Worm (Caenorhabditis elegans) whole organism, mixed stage, embryonic: ENCODE data around the gene clec-228.

Experiments
- M03D4.4 ChIP-seq: sonication (generic microtip); optimal IDR thresholded peaks from 2 replicates; lab custom pipeline; 2017; ENCODE audit warnings: mild to moderate bottlenecking, missing genetic modification characterization, missing compliant biosample characterization
- bed-3 ChIP-seq: fragments of 200-800 bp; sonication (Bioruptor generic); optimal IDR thresholded peaks from 3 replicates; lab custom pipeline; 2018; ENCODE audit warnings: mild to moderate bottlenecking, missing genetic modification characterization, moderate library complexity, missing compliant biosample characterization
- ceh-39 ChIP-seq: fragments of 150-350 bp; optimal IDR thresholded peaks from 2 replicates; lab custom pipeline; 2014; ENCODE audit warnings: missing biosample characterization, missing genetic modification characterization
- ceh-43 ChIP-seq: fragments of 200-800 bp; sonication (Bioruptor generic); optimal IDR thresholded peaks from 2 replicates; lab custom pipeline; 2018; ENCODE audit warnings: mild to moderate bottlenecking, missing genetic modification characterization, moderate library complexity, missing compliant biosample characterization
- ceh-83 ChIP-seq: fragments of 200-800 bp; sonication (Bioruptor generic); optimal IDR thresholded peaks from 2 replicates; lab custom pipeline; 2018; ENCODE audit warnings: mild to moderate bottlenecking, missing genetic modification characterization, missing compliant biosample characterization
- ces-1 ChIP-seq: fragments of 150-350 bp; optimal IDR thresholded peaks from 2 replicates; lab custom pipeline; 2014; ENCODE audit warnings: missing biosample characterization, missing genetic modification reagents, missing genetic modification characterization
- cnd-1 ChIP-seq: fragments of 200-800 bp; sonication (Bioruptor generic); optimal IDR thresholded peaks from 2 replicates; lab custom pipeline; 2018; ENCODE audit warnings: mild to moderate bottlenecking, missing genetic modification characterization, missing compliant biosample characterization
- drap-1 ChIP-seq: fragments of 200-800 bp; sonication (Bioruptor generic); optimal IDR thresholded peaks from 3 replicates; lab custom pipeline; 2018; ENCODE audit warnings: mild to moderate bottlenecking, missing genetic modification characterization, missing compliant biosample characterization
- elt-1 ChIP-seq: sonication (generic microtip); optimal IDR thresholded peaks from 2 replicates; lab custom pipeline; 2017; ENCODE audit warnings: missing genetic modification characterization, mild to moderate bottlenecking, missing compliant biosample characterization, antibody characterized with exemption, moderate library complexity, borderline replicate concordance; ENCODE audit not compliant: insufficient read depth
- elt-3 ChIP-seq: fragments of 150-350 bp; optimal IDR thresholded peaks from 2 replicates; lab custom pipeline; 2014; ENCODE audit warnings: missing biosample characterization, missing genetic modification characterization
- flh-1 ChIP-seq: fragments of 200-800 bp; sonication (Bioruptor generic); optimal IDR thresholded peaks from 2 replicates; lab custom pipeline; 2018; ENCODE audit warnings: mild to moderate bottlenecking, missing genetic modification characterization, moderate library complexity, missing compliant biosample characterization
- ham-2 ChIP-seq: fragments of 200-800 bp; sonication (Bioruptor generic); optimal IDR thresholded peaks from 2 replicates; lab custom pipeline; 2018; ENCODE audit warnings: mild to moderate bottlenecking, missing genetic modification characterization, missing compliant biosample characterization
- hlh-1 ChIP-seq: fragments of 150-350 bp; optimal IDR thresholded peaks from 2 replicates; lab custom pipeline; 2014; ENCODE audit warnings: missing biosample characterization, missing genetic modification reagents, missing genetic modification characterization
- lin-13 ChIP-seq: fragments of 150-350 bp; optimal IDR thresholded peaks from 2 replicates; lab custom pipeline; 2014; ENCODE audit warnings: missing biosample characterization, missing genetic modification characterization
- lin-32 ChIP-seq: fragments of 200-800 bp; sonication (Bioruptor generic); optimal IDR thresholded peaks from 2 replicates; lab custom pipeline; 2018; ENCODE audit warnings: mild to moderate bottlenecking, missing genetic modification characterization, missing compliant biosample characterization
- mab-5 ChIP-seq: fragments of 150-350 bp; optimal IDR thresholded peaks from 2 replicates; lab custom pipeline; 2014; ENCODE audit warnings: missing biosample characterization, missing genetic modification characterization
- mep-1 ChIP-seq: fragments of 150-350 bp; optimal IDR thresholded peaks from 2 replicates; lab custom pipeline; 2017; ENCODE audit warnings: missing biosample characterization, missing genetic modification reagents, missing genetic modification characterization, inconsistent platforms
- mls-2 ChIP-seq: sonication (generic microtip); optimal IDR thresholded peaks from 2 replicates; lab custom pipeline; 2016; ENCODE audit warnings: mild to moderate bottlenecking, missing genetic modification characterization, moderate library complexity, missing compliant biosample characterization
- nhr-12 ChIP-seq: fragments of 150-350 bp; optimal IDR thresholded peaks from 2 replicates; lab custom pipeline; 2014; ENCODE audit warnings: missing biosample characterization, missing genetic modification characterization
- nhr-2 ChIP-seq: fragments of 150-350 bp; optimal IDR thresholded peaks from 2 replicates; lab custom pipeline; 2014; ENCODE audit warnings: missing biosample characterization, missing genetic modification characterization
- nhr-76 ChIP-seq: sonication (generic microtip); optimal IDR thresholded peaks from 2 replicates; lab custom pipeline; 2017; ENCODE audit warnings: missing biosample characterization, missing genetic modification characterization
- pha-4 ChIP-seq: fragments of 150-350 bp; optimal IDR thresholded peaks from 2 replicates; lab custom pipeline; 2018; ENCODE audit warnings: missing biosample characterization, missing genetic modification reagents, missing genetic modification characterization
- sem-2 ChIP-seq: fragments of 200-800 bp; sonication (Bioruptor generic); optimal IDR thresholded peaks from 2 replicates; lab custom pipeline; 2018; ENCODE audit warnings: mild to moderate bottlenecking, missing genetic modification characterization, missing compliant biosample characterization
- snpc-4 ChIP-seq: fragments of 150-350 bp; optimal IDR thresholded peaks from 2 replicates; lab custom pipeline; 2014; ENCODE audit warnings: missing biosample characterization, missing genetic modification characterization
- tbx-8 ChIP-seq: fragments of 200-800 bp; sonication (Bioruptor generic); optimal IDR thresholded peaks from 2 replicates; lab custom pipeline; 2018; ENCODE audit warnings: mild to moderate bottlenecking, missing genetic modification characterization, moderate library complexity, missing compliant biosample characterization
- unc-120 ChIP-seq: sonication (generic microtip); optimal IDR thresholded peaks from 2 replicates; lab custom pipeline; 2017; ENCODE audit warnings: missing genetic modification characterization, missing compliant biosample characterization; ENCODE audit not compliant: poor library complexity, severe bottlenecking
- unc-39 ChIP-seq: fragments of 150-350 bp; optimal IDR thresholded peaks from 2 replicates; lab custom pipeline; 2014; ENCODE audit warnings: missing biosample characterization, missing genetic modification characterization
- unc-62 ChIP-seq: fragments of 150-350 bp; optimal IDR thresholded peaks from 2 replicates; lab custom pipeline; 2014; ENCODE audit warnings: missing biosample characterization, missing genetic modification reagents, missing genetic modification characterization
- zip-8 ChIP-seq: fragments of 150-350 bp; optimal IDR thresholded peaks from 2 replicates; lab custom pipeline; 2014; ENCODE audit warnings: missing biosample characterization, missing genetic modification characterization
- ztf-11 ChIP-seq: fragments of 150-350 bp; optimal IDR thresholded peaks from 2 replicates; lab custom pipeline; 2014; ENCODE audit warnings: missing biosample characterization, missing genetic modification characterization

The clec-228 gene

DNA sequence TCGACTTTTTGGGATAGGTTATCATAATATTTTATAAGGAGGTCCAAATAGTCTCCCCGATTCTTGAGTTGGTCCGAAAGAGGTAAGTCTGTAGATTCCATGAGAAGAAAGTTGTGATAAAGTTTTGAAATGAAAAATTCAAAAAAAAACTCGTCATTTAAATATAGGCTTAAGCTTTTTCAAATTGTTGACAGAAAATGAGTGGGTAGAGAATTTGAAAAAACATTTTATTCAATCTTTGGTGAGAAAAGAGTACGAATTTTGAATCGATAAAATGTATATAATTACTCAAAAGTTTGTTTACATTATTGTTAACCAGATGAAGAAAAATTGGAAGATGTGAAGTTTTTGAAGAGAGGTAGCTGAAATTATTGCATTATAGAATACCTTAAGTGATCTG, 33.8 kb downstream of the clec-228 start, which contains the start of gene T26H8.5:
T26H8.5 (minus strand) TSS at position 101 of the 400 bp plus-strand sequence.
- no peak for TF ChIP-seq ztf-11 (tag; lab: Kevin White, UChicago)
- TF ChIP-seq nhr-2: no peak
- no peak for TF ChIP-seq lin-13
- TF ChIP-seq sem-2 (GFP tag; lab: Kevin White, UChicago): no peak
- TF ChIP-seq ceh-43: no peak
- no peak for TF ChIP-seq bed-3
- no peak for TF ChIP-seq ham-2 (GFP tag; lab: Kevin White, UChicago)
- TF ChIP-seq M03D4.4 (tag; lab: Kevin White, UChicago): no peak

ce11 chrV:15303625-15304024, 35.6 kb downstream of the clec-228 start, which contains the start of gene srx-48:
Gene srx-48 (minus strand): TSS chrV:15303725.
- TF ChIP-seq lin-32 (GFP tag; lab: Kevin White, UChicago) (no peak), cnd-1 (no peak), elt-1 (tag; lab: Kevin White, UChicago) (no peak), unc-62 (GFP tag; lab: Kevin White, UChicago) (no peak), ztf-11 (tag; lab: Kevin White, UChicago) (no peak), tbx-8 (GFP tag; lab: Kevin White, UChicago) (no peak), elt-3 (tag; lab: Kevin White, UChicago) (no peak)

- TF ChIP-seq pha-4 (no peak), M03D4.4 (tag; lab: Kevin White, UChicago) (no peak), zip-8 (tag; lab: Kevin White, UChicago) (no peak), sem-2 (GFP tag; lab: Kevin White, UChicago) (no peak), mab-5 (tag; lab: Kevin White, UChicago) (no peak), nhr-2 (no peak), ham-2 (GFP tag; lab: Kevin White, UChicago) (no peak), unc-62 (GFP tag; lab: Kevin White, UChicago) (no peak), hlh-1 (tag; lab: Kevin White, UChicago) (no peak), nhr-12 (tag; lab: Kevin White, UChicago) (no peak), lin-13 (no peak), ces-1 (no peak), mep-1 (tag; lab: Kevin White, UChicago) (no peak), mls-2 (tag; lab: Kevin White, UChicago) (no peak), nhr-76 (no peak), ceh-83 (GFP tag; lab: Kevin White, UChicago) (no peak), drap-1 (no peak), elt-1 (tag; lab: Kevin White, UChicago) (no peak), snpc-4 (tag; lab: Kevin White, UChicago) (no peak)
These were observed 40.7 kb downstream of the clec-228 start, which contains the start of gene cpr-3 for ce11 chrV:15298597-15298996. Gene cpr-3 (minus strand): TSS chrV:15298700.

ce11 chrV:15293865-15294264, 45.4 kb downstream of the clec-228 start, which contains the start of gene str-96:
Gene str-96 (minus strand): TSS chrV:15293965.
- TF ChIP-seq elt-1 (tag; lab: Kevin White, UChicago): no peak
- no peak for TF ChIP-seq unc-120 (tag; lab: Kevin White, UChicago)
- TF ChIP-seq ces-1: no peak
- no peak for TF ChIP-seq unc-39 (tag; lab: Kevin White, UChicago)
- no peak for TF ChIP-seq lin-13
- no peak for TF ChIP-seq lin-32 (GFP tag; lab: Kevin White, UChicago)

DNA sequence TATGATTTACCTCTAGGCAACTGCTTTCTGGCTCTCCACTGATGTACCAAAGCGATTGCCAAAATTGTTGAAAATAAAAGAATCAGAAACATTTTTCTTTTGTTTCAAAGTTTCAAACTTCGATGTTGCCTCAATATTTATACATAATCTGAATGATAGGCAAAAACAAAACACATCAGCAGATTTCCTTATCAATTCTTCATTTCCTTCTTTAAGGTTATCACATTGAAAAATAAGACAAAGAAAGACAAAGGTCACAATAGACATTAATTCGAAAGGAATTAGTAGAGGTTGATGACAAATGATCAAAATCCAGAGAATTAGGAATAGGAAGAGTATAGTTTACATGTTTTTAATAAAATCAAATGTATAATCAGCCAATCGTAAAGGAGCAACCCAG, 48.3 kb downstream of the clec-228 start, which contains the start of gene cyp-34A2:
cyp-34A2 (minus strand) TSS at position 101 of the 400 bp plus-strand sequence.
- TF ChIP-seq drap-1: no peak
- TF ChIP-seq ztf-11 (tag; lab: Kevin White, UChicago): no peak
- TF ChIP-seq hlh-1 (tag; lab: Kevin White, UChicago): no peak
- TF ChIP-seq flh-1: no peak
- TF ChIP-seq ceh-39 (tag; lab: Kevin White, UChicago): no peak
- TF ChIP-seq unc-39 (tag; lab: Kevin White, UChicago): no peak
- TF ChIP-seq lin-32 (GFP tag; lab: Kevin White, UChicago): no peak
- TF ChIP-seq mab-5 (tag; lab: Kevin White, UChicago): no peak
- TF ChIP-seq ceh-43: no peak
- TF ChIP-seq nhr-12 (tag; lab: Kevin White, UChicago): no peak
